Fruit fly (Drosophila melanogaster) whole organism, prepupa: ENCODE results near the gene Prdm13.
A peak's percentile ranks its signal among the peaks of the same experiment; 100 is the strongest.

Experiments used
- CG10669 ChIP-seq: fragments of 200-800 bp; sonication (Bioruptor generic); optimal IDR thresholded peaks from 3 replicates; lab custom pipeline; 2018; ENCODE audit warnings: missing biosample characterization, mild to moderate bottlenecking, missing genetic modification characterization, moderate library complexity
- CG11762 ChIP-seq: fragments of 200-800 bp; sonication (Bioruptor generic); optimal IDR thresholded peaks from 3 replicates; lab custom pipeline; 2016; ENCODE audit warnings: missing biosample characterization, missing genetic modification characterization; ENCODE audit not compliant: insufficient read depth
- CG11902 ChIP-seq: fragments of 200-800 bp; sonication (Bioruptor generic); optimal IDR thresholded peaks from 3 replicates; lab custom pipeline; 2016; ENCODE audit warnings: missing biosample characterization, missing genetic modification characterization
- CG15336 ChIP-seq: fragments of 200-800 bp; sonication (Bioruptor generic); IDR thresholded peaks from 2 replicates; pipeline ENCODE4 v1.3.6; 2022; ENCODE audit warnings: missing biosample characterization, missing genetic modification characterization
- CG3032 ChIP-seq: fragments of 200-800 bp; optimal IDR thresholded peaks from 2 replicates; lab custom pipeline; 2019; ENCODE audit warnings: missing biosample characterization, mild to moderate bottlenecking, missing genetic modification characterization, moderate library complexity
- CG32006 ChIP-seq: fragments of 200-800 bp; sonication (Bioruptor generic); optimal IDR thresholded peaks from 3 replicates; lab custom pipeline; 2017; ENCODE audit warnings: missing biosample characterization, mild to moderate bottlenecking, missing genetic modification characterization
- CG3919 ChIP-seq: fragments of 200-800 bp; sonication (Bioruptor generic); optimal IDR thresholded peaks from 3 replicates; lab custom pipeline; 2016; ENCODE audit warnings: missing biosample characterization, missing genetic modification characterization
- CG6792 ChIP-seq: fragments of 200-800 bp; sonication (Bioruptor generic); optimal IDR thresholded peaks from 3 replicates; lab custom pipeline; 2016; ENCODE audit warnings: missing biosample characterization, missing genetic modification characterization
- CG6808 ChIP-seq: fragments of 200-800 bp; sonication (Bioruptor generic); optimal IDR thresholded peaks from 3 replicates; lab custom pipeline; 2017; ENCODE audit warnings: missing biosample characterization, missing genetic modification characterization, mild to moderate bottlenecking, moderate library complexity, missing genetic modification reagents
- CG6854 ChIP-seq: fragments of 200-800 bp; sonication (Bioruptor generic); optimal IDR thresholded peaks from 2 replicates; lab custom pipeline; 2017; ENCODE audit warnings: missing biosample characterization, mild to moderate bottlenecking, missing genetic modification characterization
- CG8319 ChIP-seq: fragments of 200-800 bp; sonication (Bioruptor generic); optimal IDR thresholded peaks from 3 replicates; lab custom pipeline; 2016; ENCODE audit warnings: missing biosample characterization, missing genetic modification characterization
- CG9139 ChIP-seq: fragments of 200-800 bp; sonication (Bioruptor generic); optimal IDR thresholded peaks from 3 replicates; lab custom pipeline; 2017; ENCODE audit warnings: missing biosample characterization, mild to moderate bottlenecking, missing genetic modification characterization
- Eip75B ChIP-seq: fragments of 200-800 bp; sonication (Bioruptor generic); optimal IDR thresholded peaks from 3 replicates; lab custom pipeline; 2016; ENCODE audit warnings: missing biosample characterization, missing genetic modification characterization
- Eip78C ChIP-seq: fragments of 200-800 bp; sonication (Bioruptor generic); peaks from one replicate; lab custom pipeline; 2016; ENCODE audit warnings: missing biosample characterization, missing genetic modification characterization
- Eip93F ChIP-seq: fragments of 200-800 bp; sonication (Bioruptor generic); optimal IDR thresholded peaks from 2 replicates; lab custom pipeline; 2016; ENCODE audit warnings: missing biosample characterization, mild to moderate bottlenecking, missing genetic modification characterization
- Ets21C ChIP-seq: fragments of 200-800 bp; sonication (Bioruptor generic); optimal IDR thresholded peaks from 3 replicates; lab custom pipeline; 2016; ENCODE audit warnings: missing biosample characterization, missing genetic modification characterization
- Ets96B ChIP-seq: fragments of 200-800 bp; optimal IDR thresholded peaks from 2 replicates; lab custom pipeline; 2019; ENCODE audit warnings: missing biosample characterization, mild to moderate bottlenecking, missing genetic modification characterization, moderate library complexity
- Gug ChIP-seq: fragments of 200-800 bp; sonication (Bioruptor generic); IDR thresholded peaks from 2 replicates; pipeline ENCODE4 v1.3.6; 2022; ENCODE audit warnings: missing biosample characterization, missing genetic modification characterization
- Hr38 ChIP-seq: sonication (Bioruptor generic); optimal IDR thresholded peaks from 2 replicates; lab custom pipeline; 2016; ENCODE audit warnings: missing biosample characterization, missing genetic modification characterization
- Hr4 ChIP-seq: fragments of 200-800 bp; sonication (Bioruptor generic); optimal IDR thresholded peaks from 3 replicates; lab custom pipeline; 2016; ENCODE audit warnings: missing biosample characterization, missing genetic modification characterization
- Lpt ChIP-seq: fragments of 200-800 bp; sonication (Bioruptor generic); optimal IDR thresholded peaks from 3 replicates; lab custom pipeline; 2016; ENCODE audit warnings: missing biosample characterization, missing genetic modification characterization
- Met ChIP-seq: fragments of 200-800 bp; sonication (Bioruptor generic); optimal IDR thresholded peaks from 3 replicates; lab custom pipeline; 2016; ENCODE audit warnings: missing biosample characterization, missing genetic modification characterization
- OdsH ChIP-seq: fragments of 200-800 bp; sonication (Bioruptor generic); optimal IDR thresholded peaks from 3 replicates; lab custom pipeline; 2016; ENCODE audit warnings: missing biosample characterization, missing genetic modification characterization
- Smox ChIP-seq: fragments of 200-800 bp; sonication (Bioruptor generic); optimal IDR thresholded peaks from 3 replicates; lab custom pipeline; 2016; ENCODE audit warnings: missing biosample characterization, missing genetic modification characterization
- Sox15 ChIP-seq: fragments of 200-800 bp; sonication (Bioruptor generic); optimal IDR thresholded peaks from 3 replicates; lab custom pipeline; 2016; ENCODE audit warnings: missing biosample characterization, missing genetic modification characterization
- acj6 ChIP-seq: fragments of 200-800 bp; sonication (Bioruptor generic); optimal IDR thresholded peaks from 3 replicates; lab custom pipeline; 2016; ENCODE audit warnings: missing biosample characterization, missing genetic modification characterization
- cyc ChIP-seq: fragments of 200-800 bp; sonication (Bioruptor generic); optimal IDR thresholded peaks from 3 replicates; lab custom pipeline; 2016; ENCODE audit warnings: missing biosample characterization, missing genetic modification characterization
- dac ChIP-seq: fragments of 200-800 bp; sonication (Bioruptor generic); optimal IDR thresholded peaks from 2 replicates; lab custom pipeline; 2017; ENCODE audit warnings: missing biosample characterization, mild to moderate bottlenecking, missing genetic modification characterization
- dsx ChIP-seq: fragments of 200-800 bp; optimal IDR thresholded peaks from 3 replicates; lab custom pipeline; 2019; ENCODE audit warnings: missing biosample characterization, mild to moderate bottlenecking, missing genetic modification characterization, moderate library complexity; ENCODE audit not compliant: poor library complexity, severe bottlenecking
- eg ChIP-seq: fragments of 200-800 bp; sonication (Bioruptor generic); IDR thresholded peaks from 3 replicates; pipeline ENCODE4 v1.3.6; 2022; ENCODE audit warnings: missing biosample characterization, missing genetic modification characterization
- fd59A ChIP-seq: fragments of 200-800 bp; sonication (Bioruptor generic); optimal IDR thresholded peaks from 2 replicates; lab custom pipeline; 2017; ENCODE audit warnings: missing biosample characterization, mild to moderate bottlenecking, missing genetic modification characterization, missing genetic modification reagents
- fd85E ChIP-seq: fragments of 200-800 bp; sonication (Bioruptor generic); optimal IDR thresholded peaks from 3 replicates; lab custom pipeline; 2016; ENCODE audit warnings: missing biosample characterization, missing genetic modification characterization
- fkh ChIP-seq: fragments of 200-800 bp; sonication (Bioruptor generic); optimal IDR thresholded peaks from 3 replicates; lab custom pipeline; 2017; ENCODE audit warnings: missing biosample characterization, mild to moderate bottlenecking, missing genetic modification characterization, moderate library complexity
- spab ChIP-seq: fragments of 200-800 bp; sonication (Bioruptor generic); optimal IDR thresholded peaks from 2 replicates; lab custom pipeline; 2017; ENCODE audit warnings: missing biosample characterization, mild to moderate bottlenecking, missing genetic modification characterization, missing genetic modification reagents
- topi ChIP-seq: fragments of 200-800 bp; sonication (Bioruptor generic); optimal IDR thresholded peaks from 3 replicates; lab custom pipeline; 2016; ENCODE audit warnings: missing biosample characterization, missing genetic modification characterization
- vri ChIP-seq: fragments of 200-800 bp; sonication (Bioruptor generic); optimal IDR thresholded peaks from 3 replicates; lab custom pipeline; 2016; ENCODE audit warnings: missing biosample characterization, mild to moderate bottlenecking, missing genetic modification characterization

Prdm13 gene

DNA sequence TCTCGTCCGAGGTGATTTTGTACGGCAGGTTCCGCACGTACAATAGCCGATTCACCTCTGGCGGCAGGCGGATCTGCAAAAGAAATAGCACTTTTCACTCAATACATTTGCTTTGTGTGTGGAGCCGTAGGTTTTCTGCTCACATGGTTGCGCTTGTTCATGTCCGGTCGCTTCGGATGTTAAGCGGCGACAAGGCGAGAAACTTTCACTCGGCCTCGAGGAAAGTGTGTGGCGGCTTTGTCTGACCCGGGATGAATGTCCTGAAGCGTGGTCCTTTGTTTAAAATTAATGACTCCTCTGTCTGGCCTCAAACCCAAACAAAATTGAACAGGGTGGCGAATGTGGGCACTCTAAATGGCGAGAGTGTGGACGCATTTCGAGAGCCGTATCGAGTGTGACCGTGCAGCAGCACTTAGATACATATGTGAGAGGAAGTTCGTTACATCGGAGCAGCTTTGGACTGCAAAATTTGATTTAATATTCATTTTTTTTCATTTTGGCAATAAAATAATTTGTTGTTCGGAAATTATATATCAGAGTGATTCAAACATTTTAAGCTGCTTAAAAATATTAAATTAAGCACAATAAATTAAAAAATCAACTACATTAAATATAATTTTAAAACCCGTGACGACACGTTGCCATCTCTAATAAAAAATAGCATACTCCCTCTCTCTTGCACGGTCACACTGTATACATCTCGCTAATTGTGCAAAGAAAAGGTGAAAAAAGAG, 30.1 kb downstream of the Prdm13 start, which contains the start of the genes Sf3b6 and Tnpo (continued):
- TF ChIP-seq CG11762 (peak; percentile 29), Eip93F (GFP tag; lab: Kevin White, UChicago) (peak; percentile 23), Hr38 (GFP tag; lab: Kevin White, UChicago) (no peak), CG3919 (GFP tag; lab: Kevin White, UChicago) (no peak), cyc (GFP tag; lab: Kevin White, UChicago) (peak; percentile 79), CG9139 (GFP tag; lab: Kevin White, UChicago) (no peak), CG15336 (GFP tag; lab: Robert Waterston, UW) (peak; percentile 59), CG6792 (GFP tag; lab: Kevin White, UChicago) (peak; percentile 75), Eip75B (GFP tag; lab: Kevin White, UChicago) (no peak), eg (no peak), Ets21C (GFP tag; lab: Kevin White, UChicago) (peak; percentile 82), topi (peak; percentile 74), Lpt (GFP tag; lab: Kevin White, UChicago) (peak; percentile 60), Ets96B (tag; lab: Kevin White, UChicago) (peak; percentile 73), CG32006 (GFP tag; lab: Kevin White, UChicago) (no peak), vri (GFP tag; lab: Kevin White, UChicago) (no peak), Eip78C (no peak), Met (GFP tag; lab: Kevin White, UChicago) (peak; percentile 82), fd85E (peak; percentile 25), spab (GFP tag; lab: Kevin White, UChicago) (no peak), fd59A (peak; percentile 52), CG3032 (tag; lab: Kevin White, UChicago) (peak; percentile 84), CG6854 (GFP tag; lab: Kevin White, UChicago) (no peak), CG8319 (GFP tag; lab: Kevin White, UChicago) (peak; percentile 68), OdsH (GFP tag; lab: Kevin White, UChicago) (peak; percentile 86), acj6 (GFP tag; lab: Kevin White, UChicago) (peak; percentile 83), Sox15 (peak; percentile 90), CG10669 (GFP tag; lab: Kevin White, UChicago) (peak; percentile 73), dac (GFP tag; lab: Kevin White, UChicago) (peak; percentile 35), dsx (no peak), Smox (GFP tag; lab: Kevin White, UChicago) (no peak)

dm6 chr3L:6193556-6194114, 30.7 kb downstream of the Prdm13 start:
- TF ChIP-seq acj6 (GFP tag; lab: Kevin White, UChicago) = no peak
- no peak for TF ChIP-seq fkh (GFP tag; lab: Kevin White, UChicago)
- TF ChIP-seq CG6808 (GFP tag; lab: Kevin White, UChicago) = no peak
- no peak for TF ChIP-seq CG3032 (tag; lab: Kevin White, UChicago)
- TF ChIP-seq Gug (GFP tag; lab: Robert Waterston, UW) = no peak
- TF ChIP-seq Hr4 = no peak

- TF ChIP-seq fd85E = no peak
- no peak for TF ChIP-seq CG6808 (GFP tag; lab: Kevin White, UChicago)
- no peak for TF ChIP-seq CG11902 (GFP tag; lab: Kevin White, UChicago)
- TF ChIP-seq Eip75B (GFP tag; lab: Kevin White, UChicago) = no peak
Measured at dm6 chr3L:6200173-6200572, 37.2 kb downstream of the Prdm13 start, which contains the start of gene CG8219. TSS of gene CG8219 (plus strand) at chr3L:6200473.
